Fruit fly (Drosophila melanogaster) whole organism, embryonic: ENCODE data around the gene AcCoAS.

Experiments used
- CG10543 ChIP-seq: fragments of 200-800 bp; sonication (Bioruptor generic); optimal IDR thresholded peaks from 3 replicates; lab custom pipeline; 2017; ENCODE audit warnings: missing biosample characterization, mild to moderate bottlenecking, missing genetic modification characterization, moderate library complexity
- CG11504 ChIP-seq: fragments of 200-800 bp; sonication (Bioruptor generic); optimal IDR thresholded peaks from 3 replicates; lab custom pipeline; 2019; ENCODE audit warnings: missing biosample characterization, mild to moderate bottlenecking, missing genetic modification characterization, moderate library complexity
- CG12769 ChIP-seq: fragments of 200-800 bp; sonication (Bioruptor generic); optimal IDR thresholded peaks from 2 replicates; lab custom pipeline; 2019; ENCODE audit warnings: missing biosample characterization, mild to moderate bottlenecking, missing genetic modification characterization, moderate library complexity
- CG14441 ChIP-seq: fragments of 200-800 bp; sonication (Bioruptor generic); IDR thresholded peaks from 2 replicates; pipeline ENCODE4 v1.3.6; 2022; ENCODE audit warnings: missing biosample characterization, missing genetic modification characterization
- CG14667 ChIP-seq: fragments of 200-800 bp; sonication (Bioruptor generic); IDR thresholded peaks from 2 replicates; pipeline ENCODE4 v1.3.6; 2022; ENCODE audit warnings: missing biosample characterization, missing genetic modification characterization
- CG14965 ChIP-seq: fragments of 200-800 bp; sonication (Bioruptor generic); optimal IDR thresholded peaks from 2 replicates; lab custom pipeline; 2016; ENCODE audit warnings: missing biosample characterization, missing genetic modification characterization, borderline replicate concordance
- CG15011 ChIP-seq: fragments of 200-800 bp; sonication (Bioruptor generic); optimal IDR thresholded peaks from 3 replicates; lab custom pipeline; 2018; ENCODE audit warnings: missing biosample characterization, mild to moderate bottlenecking, missing genetic modification characterization
- CG15514 ChIP-seq: fragments of 200-800 bp; sonication (Bioruptor generic); optimal IDR thresholded peaks from 3 replicates; lab custom pipeline; 2017; ENCODE audit warnings: missing biosample characterization, missing genetic modification characterization, mild to moderate bottlenecking, moderate library complexity, missing genetic modification reagents
- CG1603 ChIP-seq: fragments of 200-800 bp; sonication (Bioruptor generic); optimal IDR thresholded peaks from 2 replicates; lab custom pipeline; 2019; ENCODE audit warnings: missing biosample characterization, mild to moderate bottlenecking, missing genetic modification characterization, moderate library complexity
- CG17361 ChIP-seq: fragments of 200-800 bp; sonication (Bioruptor generic); IDR thresholded peaks from 3 replicates; pipeline ENCODE4 v1.3.6; 2022; ENCODE audit warnings: missing biosample characterization, missing genetic modification characterization
- CG17829 ChIP-seq: fragments of 200-800 bp; optimal IDR thresholded peaks from 2 replicates; lab custom pipeline; 2019; ENCODE audit warnings: missing biosample characterization, mild to moderate bottlenecking, missing genetic modification characterization, moderate library complexity
- CG30431 ChIP-seq: fragments of 200-800 bp; sonication (Bioruptor generic); optimal IDR thresholded peaks from 2 replicates; lab custom pipeline; 2017; ENCODE audit warnings: missing biosample characterization, missing genetic modification characterization
- CG34422 ChIP-seq: fragments of 200-800 bp; sonication (Bioruptor generic); IDR thresholded peaks from 3 replicates; pipeline ENCODE4 v1.3.6; 2022; ENCODE audit warnings: missing biosample characterization, missing genetic modification characterization
- CG3838 ChIP-seq: fragments of 200-800 bp; sonication (Bioruptor generic); optimal IDR thresholded peaks from 3 replicates; lab custom pipeline; 2016; ENCODE audit warnings: missing biosample characterization, missing genetic modification characterization
- CG43689 ChIP-seq: fragments of 200-800 bp; sonication (Bioruptor generic); IDR thresholded peaks from 2 replicates; pipeline ENCODE4 v1.3.6; 2022; ENCODE audit warnings: missing biosample characterization, missing genetic modification characterization
- CG7839 ChIP-seq: fragments of 200-800 bp; sonication (Bioruptor generic); optimal IDR thresholded peaks from 3 replicates; lab custom pipeline; 2018; ENCODE audit warnings: missing biosample characterization, mild to moderate bottlenecking, missing genetic modification characterization, moderate library complexity
- CG7928 ChIP-seq: fragments of 200-800 bp; sonication (Bioruptor generic); optimal IDR thresholded peaks from 2 replicates; lab custom pipeline; 2017; ENCODE audit warnings: missing biosample characterization, mild to moderate bottlenecking, missing genetic modification characterization
- CG8281 ChIP-seq: fragments of 200-800 bp; sonication (Bioruptor generic); optimal IDR thresholded peaks from 2 replicates; lab custom pipeline; 2018; ENCODE audit warnings: missing biosample characterization, mild to moderate bottlenecking, missing genetic modification characterization, moderate library complexity
- D ChIP-seq, 2 experiments: fragments of 200-800 bp in 1 of 2; fragments of >200 bp in 1 of 2; sonication (Bioruptor generic) in 1 of 2; optimal IDR thresholded peaks; 2 replicates in 1 of 2; 3 replicates in 1 of 2; lab custom pipeline; 2017; ENCODE audit warnings: mild to moderate bottlenecking in 1 of 2, missing biosample characterization in 1 of 2, missing genetic modification characterization in 1 of 2, missing genetic modification reagents in 1 of 2
- Dip3 ChIP-seq: fragments of 200-800 bp; sonication (Bioruptor generic); optimal IDR thresholded peaks from 3 replicates; lab custom pipeline; 2016; ENCODE audit warnings: missing biosample characterization, missing genetic modification characterization
- Fer2 ChIP-seq: fragments of 200-800 bp; sonication (Bioruptor generic); optimal IDR thresholded peaks from 2 replicates; lab custom pipeline; 2018; ENCODE audit warnings: missing biosample characterization, mild to moderate bottlenecking, missing genetic modification characterization, moderate library complexity
- H2.0 ChIP-seq: fragments of 200-800 bp; sonication (Bioruptor generic); IDR thresholded peaks from 2 replicates; pipeline ENCODE4 v1.3.6; 2022; ENCODE audit warnings: missing biosample characterization, missing genetic modification characterization
- HLH54F ChIP-seq: fragments of 200-800 bp; sonication (Bioruptor generic); optimal IDR thresholded peaks from 3 replicates; lab custom pipeline; 2016; ENCODE audit warnings: missing biosample characterization, missing genetic modification characterization
- Mrtf ChIP-seq: fragments of 200-800 bp; sonication (Bioruptor generic); IDR thresholded peaks from 3 replicates; pipeline ENCODE4 v1.3.6; 2022; ENCODE audit warnings: missing biosample characterization, missing genetic modification characterization
- Oli ChIP-seq: fragments of 200-800 bp; sonication (Bioruptor generic); optimal IDR thresholded peaks from 2 replicates; lab custom pipeline; 2018; ENCODE audit warnings: missing biosample characterization, mild to moderate bottlenecking, missing genetic modification characterization, moderate library complexity
- Rfx ChIP-seq: fragments of 200-800 bp; sonication (Bioruptor generic); IDR thresholded peaks from 2 replicates; pipeline ENCODE4 v1.3.6; 2022; ENCODE audit warnings: missing biosample characterization, missing genetic modification characterization
- Scr ChIP-seq: fragments of 200-800 bp; sonication (Bioruptor generic); IDR thresholded peaks from 2 replicates; pipeline ENCODE4 v1.3.6; 2022; ENCODE audit warnings: missing biosample characterization, missing genetic modification characterization; ENCODE audit not compliant: partially characterized antibody
- Spps ChIP-seq: fragments of 200-800 bp; sonication (Bioruptor generic); optimal IDR thresholded peaks from 2 replicates; lab custom pipeline; 2018; ENCODE audit warnings: missing biosample characterization, mild to moderate bottlenecking, missing genetic modification characterization
- Sry-β ChIP-seq: fragments of 200-800 bp; sonication (Bioruptor generic); optimal IDR thresholded peaks from 2 replicates; lab custom pipeline; 2018; ENCODE audit warnings: missing biosample characterization, mild to moderate bottlenecking, missing genetic modification characterization, moderate library complexity
- YL-1 ChIP-seq: fragments of 200-800 bp; sonication (Bioruptor generic); optimal IDR thresholded peaks from 3 replicates; lab custom pipeline; 2017; ENCODE audit warnings: missing biosample characterization, mild to moderate bottlenecking, missing genetic modification characterization
- ac ChIP-seq: fragments of 200-800 bp; sonication (Bioruptor generic); optimal IDR thresholded peaks from 3 replicates; lab custom pipeline; 2017; ENCODE audit warnings: missing biosample characterization, mild to moderate bottlenecking, missing genetic modification characterization
- ato ChIP-seq: fragments of 200-800 bp; sonication (Bioruptor generic); IDR thresholded peaks from 2 replicates; pipeline ENCODE4 v1.3.6; 2022; ENCODE audit warnings: missing biosample characterization, missing genetic modification characterization; ENCODE audit not compliant: partially characterized antibody
- chinmo ChIP-seq: fragments of 200-800 bp; sonication (Bioruptor generic); IDR thresholded peaks from 4 replicates; pipeline ENCODE4 v1.3.6; 2022; ENCODE audit warnings: missing biosample characterization, missing genetic modification characterization; ENCODE audit not compliant: partially characterized antibody
- crp ChIP-seq, 2 experiments: fragments of 200-800 bp; sonication (Bioruptor generic); optimal IDR thresholded peaks; 2 replicates in 1 of 2; 3 replicates in 1 of 2; lab custom pipeline; 2017; ENCODE audit warnings: missing biosample characterization in 2 of 2, missing genetic modification characterization in 2 of 2, mild to moderate bottlenecking in 1 of 2, moderate library complexity in 1 of 2
- cwo ChIP-seq: fragments of 200-800 bp; sonication (Bioruptor generic); optimal IDR thresholded peaks from 3 replicates; lab custom pipeline; 2017; ENCODE audit warnings: missing biosample characterization, missing genetic modification characterization, mild to moderate bottlenecking, moderate library complexity, missing genetic modification reagents
- disco-r ChIP-seq: fragments of 200-800 bp; sonication (Bioruptor generic); optimal IDR thresholded peaks from 2 replicates; lab custom pipeline; 2016; ENCODE audit warnings: missing biosample characterization, missing genetic modification characterization
- emc ChIP-seq: fragments of 200-800 bp; sonication (Bioruptor generic); optimal IDR thresholded peaks from 2 replicates; lab custom pipeline; 2016; ENCODE audit warnings: missing biosample characterization, missing genetic modification characterization
- gsb ChIP-seq: fragments of 200-800 bp; sonication (Bioruptor generic); IDR thresholded peaks from 2 replicates; pipeline ENCODE4 v1.3.6; 2022; ENCODE audit warnings: missing biosample characterization, missing genetic modification characterization
- klu ChIP-seq: fragments of 200-800 bp; sonication (Bioruptor generic); IDR thresholded peaks from 2 replicates; pipeline ENCODE4 v1.3.6; 2022; ENCODE audit warnings: missing biosample characterization, missing genetic modification characterization
- knrl ChIP-seq: fragments of 200-800 bp; sonication (Bioruptor generic); IDR thresholded peaks from 3 replicates; pipeline ENCODE4 v1.3.6; 2022; ENCODE audit warnings: missing biosample characterization, missing genetic modification characterization; ENCODE audit not compliant: partially characterized antibody
- nmo ChIP-seq: fragments of 200-800 bp; sonication (Bioruptor generic); optimal IDR thresholded peaks from 2 replicates; lab custom pipeline; 2018; ENCODE audit warnings: missing biosample characterization, mild to moderate bottlenecking, missing genetic modification characterization, moderate library complexity
- org-1 ChIP-seq: fragments of 200-800 bp; sonication (Bioruptor generic); optimal IDR thresholded peaks from 2 replicates; lab custom pipeline; 2017; ENCODE audit warnings: missing biosample characterization, missing genetic modification characterization
- phol ChIP-seq: fragments of 200-800 bp; sonication (Bioruptor generic); optimal IDR thresholded peaks from 3 replicates; lab custom pipeline; 2018; ENCODE audit warnings: missing biosample characterization, mild to moderate bottlenecking, missing genetic modification characterization, moderate library complexity
- prd ChIP-seq, 3 experiments: fragments of >200 bp in 2 of 3; fragments of 200-800 bp in 1 of 3; sonication (Bioruptor generic) in 1 of 3; optimal IDR thresholded peaks in 2 of 3; IDR thresholded peaks in 1 of 3; 2 replicates in 2 of 3; 3 replicates in 1 of 3; pipeline versions ENCODE4 v1.3.6 to Lab custom; 2017 to 2022; ENCODE audit warnings: missing biosample characterization in 1 of 3, missing genetic modification characterization in 1 of 3
- row ChIP-seq: fragments of 200-800 bp; sonication (Bioruptor generic); IDR thresholded peaks from 3 replicates; pipeline ENCODE4 v1.3.6; 2022; ENCODE audit warnings: missing biosample characterization, missing genetic modification characterization
- shn ChIP-seq: fragments of 200-800 bp; sonication (Bioruptor generic); optimal IDR thresholded peaks from 3 replicates; lab custom pipeline; 2016; ENCODE audit warnings: missing biosample characterization, missing genetic modification characterization
- vnd ChIP-seq: fragments of 200-800 bp; sonication (Bioruptor generic); IDR thresholded peaks from 3 replicates; pipeline ENCODE4 v1.3.6; 2022; ENCODE audit warnings: missing biosample characterization, missing genetic modification characterization; ENCODE audit not compliant: partially characterized antibody
- vvl ChIP-seq: fragments of 200-800 bp; sonication (Bioruptor generic); IDR thresholded peaks from 2 replicates; pipeline ENCODE4 v1.3.6; 2022; ENCODE audit warnings: missing biosample characterization, missing genetic modification characterization
- yki ChIP-seq: fragments of >200 bp; optimal IDR thresholded peaks from 3 replicates; lab custom pipeline; 2018

The AcCoAS gene

dm6 chr3L:21223268-21223667 lies 56.8 kb downstream of the AcCoAS start (continued):
- TF ChIP-seq org-1 = no peak
- TF ChIP-seq CG17361 (GFP tag; lab: Robert Waterston, UW) = 0 out of 3 replicates have a peak, but pooled peaks have one; percentile 18
- TF ChIP-seq CG17829 = peak; percentile 1
- no peak for TF ChIP-seq emc (GFP tag; lab: Kevin White, UChicago)
- no peak for TF ChIP-seq HLH54F (GFP tag; lab: Kevin White, UChicago)
- no peak for TF ChIP-seq Fer2 (tag; lab: Kevin White, UChicago)
- peak; percentile 18 for TF ChIP-seq Oli (tag; lab: Kevin White, UChicago)
- peak; percentile 36 for TF ChIP-seq phol (tag; lab: Kevin White, UChicago)
- no peak for TF ChIP-seq CG30431 (GFP tag; lab: Kevin White, UChicago)
- no peak for TF ChIP-seq CG34422 (GFP tag; lab: Robert Waterston, UW)
- TF ChIP-seq CG3838 = no peak
- no peak for TF ChIP-seq Scr (GFP tag; lab: Robert Waterston, UW)
- TF ChIP-seq CG1603 = peak; percentile 24
- TF ChIP-seq ac = no peak
- TF ChIP-seq CG11504 (tag; lab: Kevin White, UChicago) = peak; percentile 52
- TF ChIP-seq yki (lab: Kevin White, UChicago) = no peak
- TF ChIP-seq CG12769 (tag; lab: Kevin White, UChicago) = peak; percentile 21
- TF ChIP-seq ato (GFP tag; lab: Robert Waterston, UW) = no peak
- no peak for TF ChIP-seq klu (GFP tag; lab: Robert Waterston, UW)
- TF ChIP-seq CG10543 = no peak
- TF ChIP-seq prd (optimal IDR thresholded peaks at IDR 0.05; lab: Kevin White, UChicago) = no peak
- peak; percentile 17; the same call in 1 of the 3 replicates for TF ChIP-seq prd (GFP tag; IDR thresholded peaks at IDR 0.05; lab: Robert Waterston, UW)
- TF ChIP-seq shn (GFP tag; lab: Kevin White, UChicago) = no peak
- no peak for TF ChIP-seq CG14667 (GFP tag; lab: Robert Waterston, UW)
- no peak for TF ChIP-seq CG43689 (GFP tag; lab: Robert Waterston, UW)
- TF ChIP-seq gsb (GFP tag; lab: Robert Waterston, UW) = no peak
- no peak for TF ChIP-seq chinmo
- TF ChIP-seq row (GFP tag; lab: Robert Waterston, UW) = peak; percentile 17; the same call in 1 of the 3 replicates
- no peak for TF ChIP-seq Spps (tag; lab: Kevin White, UChicago)
- no peak for TF ChIP-seq disco-r
- TF ChIP-seq CG7928 = no peak
- TF ChIP-seq Rfx (GFP tag; lab: Robert Waterston, UW) = no peak
- no peak for TF ChIP-seq CG14441 (GFP tag; lab: Robert Waterston, UW)
- TF ChIP-seq cwo (GFP tag; lab: Kevin White, UChicago) = no peak
- TF ChIP-seq CG8281 (tag; lab: Kevin White, UChicago) = no peak
- TF ChIP-seq knrl (GFP tag; lab: Robert Waterston, UW) = no peak
- TF ChIP-seq CG15011 (GFP tag; lab: Kevin White, UChicago) = no peak
- no peak for TF ChIP-seq Dip3 (GFP tag; lab: Kevin White, UChicago)
- TF ChIP-seq Mrtf (GFP tag; lab: Robert Waterston, UW) = no peak
- no peak for TF ChIP-seq vnd (GFP tag; lab: Robert Waterston, UW)
- TF ChIP-seq Sry-β = no peak
- peak; percentile 47; the same call in 1 of the 2 replicates for TF ChIP-seq vvl (GFP tag; lab: Robert Waterston, UW)
- no peak for TF ChIP-seq CG15514 (GFP tag; lab: Kevin White, UChicago)
- no peak for TF ChIP-seq CG14965 (GFP tag; lab: Kevin White, UChicago)
- no peak for TF ChIP-seq YL-1 (GFP tag; lab: Kevin White, UChicago)
- TF ChIP-seq nmo (GFP tag; lab: Kevin White, UChicago) = peak; percentile 3
- TF ChIP-seq crp (GFP tag; optimal IDR thresholded peaks at IDR 0.05; lab: Kevin White, UChicago) = no peak
- TF ChIP-seq D (optimal IDR thresholded peaks at IDR 0.05; lab: Kevin White, UChicago) = no peak
- TF ChIP-seq D (GFP tag; optimal IDR thresholded peaks at IDR 0.05; lab: Kevin White, UChicago) = peak; percentile 1
- TF ChIP-seq CG7839 = peak; percentile 51
- no peak for TF ChIP-seq H2.0
